1 fruit fly cellular context compared by ENCODE assay signal in genomic region chr3R:4186820-4187540, dm6.
TF ChIP-seq lines count a peak whose summit lies in the region.

No protein-coding gene starts in this region.

TF ChIP-seq in whole organism, embryonic, 481 proteins besides CTCF, POLR2A, EP300 and RAD21 (continued from another document):
- TF ChIP-seq tna (GFP tag; IDR thresholded peaks at IDR 0.05; lab: Robert Waterston, UW; ENCODE audit: partially characterized antibody) = peak; percentile 17; the same call in 1 of the 2 replicates
- no peak for TF ChIP-seq CG7839 (tag; optimal IDR thresholded peaks at IDR 0.05; lab: Kevin White, UChicago)
- TF ChIP-seq Bgb (GFP tag; IDR thresholded peaks at IDR 0.05; lab: Robert Waterston, UW; ENCODE audit: partially characterized antibody) = peak; percentile 49
- peak; percentile 10 for TF ChIP-seq lab (GFP tag; optimal IDR thresholded peaks at IDR 0.05; lab: Kevin White, UChicago)
- TF ChIP-seq chm (GFP tag; IDR thresholded peaks at IDR 0.05; lab: Robert Waterston, UW) = no peak
- TF ChIP-seq CG10543 (GFP tag; optimal IDR thresholded peaks at IDR 0.05; lab: Kevin White, UChicago) = peak; percentile 61
- TF ChIP-seq Hmr (GFP tag; optimal IDR thresholded peaks at IDR 0.05; lab: Kevin White, UChicago) = peak; percentile 35
- peak in 1 of 2 experiments; percentile 82 for TF ChIP-seq Eip74EF (GFP tag; optimal IDR thresholded peaks at IDR 0.05; lab: Kevin White, UChicago)
- peak; percentile 33 for TF ChIP-seq amos (GFP tag; IDR thresholded peaks at IDR 0.05; lab: Robert Waterston, UW; ENCODE audit: partially characterized antibody)
- TF ChIP-seq Opbp (GFP tag; IDR thresholded peaks at IDR 0.05; lab: Robert Waterston, UW; ENCODE audit: partially characterized antibody) = 0 out of 3 replicates have a peak, but pooled peaks have one; percentile 4
- TF ChIP-seq CG13894 (tag; optimal IDR thresholded peaks at IDR 0.05; lab: Kevin White, UChicago) = peak; percentile 91
- TF ChIP-seq pros (GFP tag; optimal IDR thresholded peaks at IDR 0.05; lab: Kevin White, UChicago) = peak; percentile 79
- peak; percentile 27 for TF ChIP-seq Med (GFP tag; lab: Kevin White, UChicago)
- TF ChIP-seq Dbx (GFP tag; IDR thresholded peaks at IDR 0.05; lab: Robert Waterston, UW) = no peak
- TF ChIP-seq Rx (GFP tag; IDR thresholded peaks at IDR 0.05; lab: Robert Waterston, UW) = no peak
- TF ChIP-seq sd (tag; optimal IDR thresholded peaks at IDR 0.05; lab: Kevin White, UChicago) = peak; percentile 100
- peak; percentile 42 for TF ChIP-seq nom (GFP tag; optimal IDR thresholded peaks at IDR 0.05; lab: Kevin White, UChicago)
